Worm (Caenorhabditis elegans): ENCODE results near the gene Y25C1A.7.

DNA sequence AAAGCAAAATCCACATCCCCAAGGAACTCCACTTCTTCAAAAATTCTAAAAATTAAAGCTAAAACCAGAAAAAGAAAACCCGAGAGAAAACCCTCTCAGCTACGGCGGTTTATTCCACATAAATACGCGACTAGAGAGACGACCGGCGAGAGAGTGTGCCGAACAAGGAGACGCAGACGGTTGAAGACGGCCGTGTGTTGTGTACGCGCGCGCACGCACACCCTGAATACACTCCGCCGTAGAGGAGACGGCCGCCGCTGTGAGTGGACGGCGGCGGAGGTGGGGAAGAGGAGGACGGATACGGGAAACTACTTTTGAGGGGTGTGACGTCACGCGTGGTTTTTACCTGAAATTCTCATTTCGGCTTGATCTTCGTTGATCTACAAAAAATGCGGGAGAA lies 16.2 kb downstream of the Y25C1A.7 start:
- no peak for TF ChIP-seq nhr-25 (tag; optimal IDR thresholded peaks at IDR 0.05; ENCODE audit: borderline replicate concordance, insufficient read depth)
- no peak for TF ChIP-seq ceh-82 (tag; optimal IDR thresholded peaks at IDR 0.05)
- TF ChIP-seq fos-1 (tag; optimal IDR thresholded peaks at IDR 0.05) = no peak
- TF ChIP-seq nhr-48 (tag; optimal IDR thresholded peaks at IDR 0.05) = no peak
- TF ChIP-seq unc-62 (GFP tag; optimal IDR thresholded peaks at IDR 0.05 in 1 of 2) = no peak
- TF ChIP-seq unc-62 (tag; optimal IDR thresholded peaks at IDR 0.05) = no peak
- no peak for TF ChIP-seq nhr-77 (tag; optimal IDR thresholded peaks at IDR 0.05)
- no peak for TF ChIP-seq mep-1 (tag; optimal IDR thresholded peaks at IDR 0.05)
- TF ChIP-seq lin-38 (GFP tag; IDR thresholded peaks at IDR 0.05) = no peak
- TF ChIP-seq T26A8.4 (GFP tag; IDR thresholded peaks at IDR 0.05) = no peak
- TF ChIP-seq mes-2 (tag; optimal IDR thresholded peaks at IDR 0.05; ENCODE audit: poor library complexity, severe bottlenecking) = peak; percentile 30
- no peak for TF ChIP-seq lin-13 (GFP tag; optimal IDR thresholded peaks at IDR 0.05)
- TF ChIP-seq zag-1 (tag; optimal IDR thresholded peaks at IDR 0.05) = no peak
- TF ChIP-seq mdl-1 (tag; optimal IDR thresholded peaks at IDR 0.05) = no peak
- no peak for TF ChIP-seq F10B5.3 (tag; optimal IDR thresholded peaks at IDR 0.05)
